In the genomic region with DNA sequence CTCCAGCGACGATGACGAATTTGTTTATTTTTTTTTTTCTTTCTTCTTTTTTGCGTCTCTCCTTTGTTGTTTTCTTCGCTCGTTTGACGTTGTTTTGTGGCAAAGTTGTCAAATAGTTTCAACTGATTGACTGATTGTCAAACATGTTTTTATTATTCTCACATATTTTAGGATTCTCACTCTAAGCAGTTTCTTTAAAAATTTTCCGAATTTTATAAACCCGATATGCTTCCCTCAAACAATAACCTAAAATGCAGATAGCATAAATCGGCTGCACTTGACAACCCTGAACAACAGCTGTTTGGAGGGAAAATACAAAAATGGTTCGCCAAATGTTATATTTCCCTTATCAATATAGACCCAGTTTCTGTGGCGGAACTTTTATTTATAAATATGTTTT, we compare ENCODE assay signal across 1 fruit fly cellular context.
TF ChIP-seq lines count a peak whose summit lies in the region.

Gene CG17982 (minus strand): TSS at position 299 of the 400 bp plus-strand sequence.

TF ChIP-seq in whole organism, embryonic, 481 proteins besides CTCF, POLR2A, EP300 and RAD21 (continued from another document and continues in another):
- TF ChIP-seq CG1602 (GFP tag; optimal IDR thresholded peaks at IDR 0.05; lab: Kevin White, UChicago): peak; percentile 68
- no peak for TF ChIP-seq Vsx1 (GFP tag; optimal IDR thresholded peaks at IDR 0.05; lab: Kevin White, UChicago)
- TF ChIP-seq CG11398 (GFP tag; optimal IDR thresholded peaks at IDR 0.05; lab: Kevin White, UChicago): peak; percentile 69
- TF ChIP-seq D19B (GFP tag; optimal IDR thresholded peaks at IDR 0.05; lab: Kevin White, UChicago): no peak
- TF ChIP-seq Rfx (GFP tag; IDR thresholded peaks at IDR 0.05; lab: Robert Waterston, UW): peak; percentile 87
- TF ChIP-seq crc (GFP tag; optimal IDR thresholded peaks at IDR 0.05; lab: Kevin White, UChicago): peak; percentile 81
- peak; percentile 87 for TF ChIP-seq corto (GFP tag; optimal IDR thresholded peaks at IDR 0.05; lab: Kevin White, UChicago)
- peak; percentile 77 for TF ChIP-seq CG15696 (tag; optimal IDR thresholded peaks at IDR 0.05; lab: Kevin White, UChicago)
- TF ChIP-seq CG9437 (GFP tag; optimal IDR thresholded peaks at IDR 0.05; lab: Kevin White, UChicago): peak; percentile 67
- no peak for TF ChIP-seq Doc2 (GFP tag; IDR thresholded peaks at IDR 0.05; lab: Robert Waterston, UW)
- peak; percentile 18; the same call in 1 of the 2 replicates for TF ChIP-seq CG43689 (GFP tag; IDR thresholded peaks at IDR 0.05; lab: Robert Waterston, UW)
- peak; percentile 80 for TF ChIP-seq CG12942 (GFP tag; optimal IDR thresholded peaks at IDR 0.05; lab: Kevin White, UChicago)
- TF ChIP-seq CG8359 (GFP tag; optimal IDR thresholded peaks at IDR 0.05; lab: Kevin White, UChicago; ENCODE audit: borderline replicate concordance): peak; percentile 4
- peak; percentile 87 for TF ChIP-seq CG12659 (GFP tag; optimal IDR thresholded peaks at IDR 0.05; lab: Kevin White, UChicago)
- peak; percentile 69 for TF ChIP-seq stwl (tag; optimal IDR thresholded peaks at IDR 0.05; lab: Kevin White, UChicago)
- TF ChIP-seq CG12155 (GFP tag; optimal IDR thresholded peaks at IDR 0.05; lab: Kevin White, UChicago): peak; percentile 80
- TF ChIP-seq Awh (GFP tag; IDR thresholded peaks at IDR 0.05; lab: Robert Waterston, UW): peak; percentile 53; the same call in 1 of the 2 replicates
- TF ChIP-seq HLH54F (GFP tag; optimal IDR thresholded peaks at IDR 0.05; lab: Kevin White, UChicago): peak; percentile 86
- peak; percentile 77 for TF ChIP-seq Gug (GFP tag; IDR thresholded peaks at IDR 0.05; lab: Robert Waterston, UW)
- TF ChIP-seq bsh (GFP tag; optimal IDR thresholded peaks at IDR 0.05; lab: Kevin White, UChicago): peak; percentile 71 to 89
- no peak for TF ChIP-seq sr (GFP tag; IDR thresholded peaks at IDR 0.05; lab: Robert Waterston, UW)
- TF ChIP-seq CG14050 (GFP tag; IDR thresholded peaks at IDR 0.05; lab: Robert Waterston, UW): peak; percentile 71
- no peak for TF ChIP-seq cad (GFP tag; optimal IDR thresholded peaks at IDR 0.05; lab: Kevin White, UChicago)
- TF ChIP-seq CG34224 (GFP tag; IDR thresholded peaks at IDR 0.05; lab: Robert Waterston, UW; ENCODE audit: partially characterized antibody): peak; percentile 52; the same call in 1 of the 3 replicates
- TF ChIP-seq CG8944 (GFP tag; optimal IDR thresholded peaks at IDR 0.05; lab: Kevin White, UChicago): peak; percentile 77
- TF ChIP-seq HLH4C (GFP tag; IDR thresholded peaks at IDR 0.05; lab: Robert Waterston, UW; ENCODE audit: partially characterized antibody): no peak
- TF ChIP-seq zfh2 (GFP tag; optimal IDR thresholded peaks at IDR 0.05; lab: Kevin White, UChicago): peak; percentile 88
- peak; percentile 92 for TF ChIP-seq bigmax (GFP tag; optimal IDR thresholded peaks at IDR 0.05; lab: Kevin White, UChicago)
- TF ChIP-seq CG13287 (GFP tag; IDR thresholded peaks at IDR 0.05; lab: Robert Waterston, UW; ENCODE audit: partially characterized antibody): no peak; the same call in 1 of the 2 replicates
- no peak for TF ChIP-seq gt (GFP tag; IDR thresholded peaks at IDR 0.05; lab: Robert Waterston, UW)
- peak; percentile 81 for TF ChIP-seq CG10959 (GFP tag; IDR thresholded peaks at IDR 0.05; lab: Robert Waterston, UW)
- TF ChIP-seq ham (GFP tag; IDR thresholded peaks at IDR 0.05; lab: Robert Waterston, UW): no peak
- TF ChIP-seq cg (GFP tag; optimal IDR thresholded peaks at IDR 0.05; lab: Kevin White, UChicago): no peak
- peak; percentile 43 for TF ChIP-seq slou (GFP tag; optimal IDR thresholded peaks at IDR 0.05; lab: Kevin White, UChicago)
- TF ChIP-seq CG6791 (GFP tag; IDR thresholded peaks at IDR 0.05; lab: Robert Waterston, UW; ENCODE audit: partially characterized antibody): no peak
- peak; percentile 47 for TF ChIP-seq cato (GFP tag; optimal IDR thresholded peaks at IDR 0.05; lab: Kevin White, UChicago; ENCODE audit: borderline replicate concordance)
- no peak for TF ChIP-seq Doc3 (GFP tag; IDR thresholded peaks at IDR 0.05; lab: Robert Waterston, UW; ENCODE audit: partially characterized antibody)
- TF ChIP-seq Lpt (GFP tag; optimal IDR thresholded peaks at IDR 0.05; lab: Kevin White, UChicago): no peak
- TF ChIP-seq phol (tag; optimal IDR thresholded peaks at IDR 0.05; lab: Kevin White, UChicago): peak; percentile 86
- peak; percentile 75 for TF ChIP-seq mirr (GFP tag; optimal IDR thresholded peaks at IDR 0.05; lab: Kevin White, UChicago)
- peak; percentile 61 for TF ChIP-seq dm (GFP tag; optimal IDR thresholded peaks at IDR 0.05; lab: Kevin White, UChicago)
- TF ChIP-seq CG4360 (GFP tag; IDR thresholded peaks at IDR 0.05; lab: Robert Waterston, UW): no peak
- TF ChIP-seq br (optimal IDR thresholded peaks at IDR 0.05; lab: Kevin White, UChicago): no peak
- peak; percentile 71 for TF ChIP-seq pnt (GFP tag; optimal IDR thresholded peaks at IDR 0.05; lab: Kevin White, UChicago)
- TF ChIP-seq btn (GFP tag; optimal IDR thresholded peaks at IDR 0.05; lab: Kevin White, UChicago): peak; percentile 73
- peak; percentile 65 for TF ChIP-seq onecut (GFP tag; IDR thresholded peaks at IDR 0.05; lab: Robert Waterston, UW)
- no peak for TF ChIP-seq Poxn (GFP tag; IDR thresholded peaks at IDR 0.05; lab: Robert Waterston, UW)
- peak; percentile 58 for TF ChIP-seq CG2875 (GFP tag; optimal IDR thresholded peaks at IDR 0.05; lab: Kevin White, UChicago)
- peak; percentile 76 for TF ChIP-seq CG12071 (GFP tag; optimal IDR thresholded peaks at IDR 0.05; lab: Kevin White, UChicago)
- peak; percentile 70 for TF ChIP-seq ERR (GFP tag; optimal IDR thresholded peaks at IDR 0.05; lab: Kevin White, UChicago)
- TF ChIP-seq MESR4 (GFP tag; optimal IDR thresholded peaks at IDR 0.05; lab: Kevin White, UChicago): peak; percentile 51
- TF ChIP-seq GATAe (GFP tag; conservative IDR thresholded peaks at IDR 0.05; lab: Robert Waterston, UW): no peak
- TF ChIP-seq pros (GFP tag; optimal IDR thresholded peaks at IDR 0.05; lab: Kevin White, UChicago): peak; percentile 3
- TF ChIP-seq row (GFP tag; IDR thresholded peaks at IDR 0.05; lab: Robert Waterston, UW): peak; percentile 90
- no peak for TF ChIP-seq CG14965 (GFP tag; optimal IDR thresholded peaks at IDR 0.05; lab: Kevin White, UChicago; ENCODE audit: borderline replicate concordance)
- peak; percentile 85 for TF ChIP-seq zfh1 (GFP tag; IDR thresholded peaks at IDR 0.05; lab: Robert Waterston, UW)
- peak; percentile 90 for TF ChIP-seq HmgZ (tag; optimal IDR thresholded peaks at IDR 0.05; lab: Kevin White, UChicago)
- TF ChIP-seq Antp (GFP tag; optimal IDR thresholded peaks at IDR 0.05; lab: Kevin White, UChicago): peak; percentile 84
- TF ChIP-seq eyg (GFP tag; optimal IDR thresholded peaks at IDR 0.05; lab: Kevin White, UChicago): peak; percentile 81
- TF ChIP-seq D (optimal IDR thresholded peaks at IDR 0.05; lab: Kevin White, UChicago): no peak
- peak; percentile 67 for TF ChIP-seq D (GFP tag; optimal IDR thresholded peaks at IDR 0.05; lab: Kevin White, UChicago)
- peak; percentile 80 for TF ChIP-seq dmrt11E (tag; optimal IDR thresholded peaks at IDR 0.05; lab: Kevin White, UChicago)
- no peak for TF ChIP-seq tna (GFP tag; IDR thresholded peaks at IDR 0.05; lab: Robert Waterston, UW; ENCODE audit: partially characterized antibody)
- TF ChIP-seq fd3F (GFP tag; optimal IDR thresholded peaks at IDR 0.05; lab: Kevin White, UChicago): peak; percentile 80
- no peak for TF ChIP-seq CG14860 (GFP tag; IDR thresholded peaks at IDR 0.05; lab: Robert Waterston, UW; ENCODE audit: partially characterized antibody)
- TF ChIP-seq ems (GFP tag; optimal IDR thresholded peaks at IDR 0.05; lab: Kevin White, UChicago): peak; percentile 80
- TF ChIP-seq CG31365 (tag; optimal IDR thresholded peaks at IDR 0.05; lab: Kevin White, UChicago): peak; percentile 56
- peak; percentile 80 for TF ChIP-seq Fer2 (tag; optimal IDR thresholded peaks at IDR 0.05; lab: Kevin White, UChicago)
- no peak for TF ChIP-seq tll (GFP tag; optimal IDR thresholded peaks at IDR 0.05; lab: Kevin White, UChicago)
- no peak for TF ChIP-seq Trl (optimal IDR thresholded peaks at IDR 0.05; lab: Kevin White, UChicago)
- peak; percentile 91 for TF ChIP-seq Trl (GFP tag; optimal IDR thresholded peaks at IDR 0.05; lab: Kevin White, UChicago)
- TF ChIP-seq HLHmδ (GFP tag; optimal IDR thresholded peaks at IDR 0.05; lab: Kevin White, UChicago): no peak
- TF ChIP-seq nom (GFP tag; optimal IDR thresholded peaks at IDR 0.05; lab: Kevin White, UChicago): peak; percentile 86
- TF ChIP-seq toy (GFP tag; IDR thresholded peaks at IDR 0.05; lab: Robert Waterston, UW): 0 out of 2 replicates have a peak, but pooled peaks have one; percentile 34
- no peak for TF ChIP-seq mld (GFP tag; IDR thresholded peaks at IDR 0.05; lab: Robert Waterston, UW; ENCODE audit: partially characterized antibody)
- no peak for TF ChIP-seq h (optimal IDR thresholded peaks at IDR 0.05; lab: Kevin White, UChicago)
- TF ChIP-seq dpn (GFP tag; optimal IDR thresholded peaks at IDR 0.05; lab: Kevin White, UChicago): peak; percentile 80 to 83
- TF ChIP-seq CG17802 (tag; optimal IDR thresholded peaks at IDR 0.05; lab: Kevin White, UChicago): peak; percentile 24
- TF ChIP-seq CG13296 (GFP tag; optimal IDR thresholded peaks at IDR 0.05; lab: Kevin White, UChicago): peak; percentile 82
- TF ChIP-seq E2f1 (GFP tag; IDR thresholded peaks at IDR 0.05; lab: Robert Waterston, UW): peak; percentile 79
- peak; percentile 29 for TF ChIP-seq CG4820 (GFP tag; optimal IDR thresholded peaks at IDR 0.05; lab: Kevin White, UChicago)
- TF ChIP-seq CG6813 (GFP tag; optimal IDR thresholded peaks at IDR 0.05; lab: Kevin White, UChicago): peak; percentile 75
- peak; percentile 53 for TF ChIP-seq CG12236 (GFP tag; optimal IDR thresholded peaks at IDR 0.05; lab: Kevin White, UChicago)
- peak; percentile 64 for TF ChIP-seq CG30020 (tag; optimal IDR thresholded peaks at IDR 0.05; lab: Kevin White, UChicago)
- peak; percentile 87 for TF ChIP-seq sug (tag; optimal IDR thresholded peaks at IDR 0.05; lab: Kevin White, UChicago)
- peak; percentile 75 for TF ChIP-seq gsb-n (tag; optimal IDR thresholded peaks at IDR 0.05; lab: Kevin White, UChicago)
- peak; percentile 46 for TF ChIP-seq CG17186 (GFP tag; optimal IDR thresholded peaks at IDR 0.05; lab: Kevin White, UChicago)
- TF ChIP-seq sisA (GFP tag; IDR thresholded peaks at IDR 0.05; lab: Robert Waterston, UW): peak; percentile 73
- no peak for TF ChIP-seq nerfin-2 (GFP tag; IDR thresholded peaks at IDR 0.05; lab: Robert Waterston, UW; ENCODE audit: partially characterized antibody)
- peak; percentile 81 for TF ChIP-seq kay (GFP tag; optimal IDR thresholded peaks at IDR 0.05; lab: Kevin White, UChicago)
- TF ChIP-seq B-H2 (GFP tag; optimal IDR thresholded peaks at IDR 0.05; lab: Kevin White, UChicago): peak; percentile 91
- peak; percentile 69 for TF ChIP-seq en (GFP tag; optimal IDR thresholded peaks at IDR 0.05; lab: Kevin White, UChicago)
- no peak for TF ChIP-seq CG42726 (GFP tag; IDR thresholded peaks at IDR 0.05; lab: Robert Waterston, UW; ENCODE audit: partially characterized antibody)
- peak; percentile 74 for TF ChIP-seq pho (GFP tag; optimal IDR thresholded peaks at IDR 0.05; lab: Kevin White, UChicago)
- peak; percentile 65; the same call in 1 of the 2 replicates for TF ChIP-seq ap (GFP tag; IDR thresholded peaks at IDR 0.05; lab: Robert Waterston, UW)
- peak; percentile 53 for TF ChIP-seq Hmx (GFP tag; optimal IDR thresholded peaks at IDR 0.05; lab: Kevin White, UChicago)
- TF ChIP-seq nerfin-1 (tag; optimal IDR thresholded peaks at IDR 0.05; lab: Kevin White, UChicago): peak; percentile 81
- TF ChIP-seq da (GFP tag; optimal IDR thresholded peaks at IDR 0.05; lab: Kevin White, UChicago): peak; percentile 56
- TF ChIP-seq CG17568 (GFP tag; optimal IDR thresholded peaks at IDR 0.05; lab: Kevin White, UChicago): no peak
- peak; percentile 89 for TF ChIP-seq gro (GFP tag; optimal IDR thresholded peaks at IDR 0.05; lab: Kevin White, UChicago)
- TF ChIP-seq CG6175 (GFP tag; IDR thresholded peaks at IDR 0.05; lab: Robert Waterston, UW): 0 out of 3 replicates have a peak, but pooled peaks have one; percentile 38
- no peak for TF ChIP-seq CG10321 (GFP tag; IDR thresholded peaks at IDR 0.05; lab: Robert Waterston, UW)
- peak; percentile 46 for TF ChIP-seq gfzf (GFP tag; optimal IDR thresholded peaks at IDR 0.05; lab: Kevin White, UChicago)
- TF ChIP-seq CG18619 (GFP tag; optimal IDR thresholded peaks at IDR 0.05; lab: Kevin White, UChicago): peak; percentile 77
- peak; percentile 81 for TF ChIP-seq Mad (GFP tag; optimal IDR thresholded peaks at IDR 0.05; lab: Kevin White, UChicago)
- peak; percentile 16; the same call in 1 of the 2 replicates for TF ChIP-seq hbn (GFP tag; IDR thresholded peaks at IDR 0.05; lab: Robert Waterston, UW; ENCODE audit: partially characterized antibody)
- TF ChIP-seq CG7556 (GFP tag; optimal IDR thresholded peaks at IDR 0.05; lab: Kevin White, UChicago): peak; percentile 80
- peak; percentile 64 for TF ChIP-seq disco-r (GFP tag; optimal IDR thresholded peaks at IDR 0.05; lab: Kevin White, UChicago)
- TF ChIP-seq ac (GFP tag; optimal IDR thresholded peaks at IDR 0.05; lab: Kevin White, UChicago): peak; percentile 5
- no peak for TF ChIP-seq Dip2 (GFP tag; IDR thresholded peaks at IDR 0.05; lab: Robert Waterston, UW)
- TF ChIP-seq ara (GFP tag; IDR thresholded peaks at IDR 0.05; lab: Robert Waterston, UW): peak; percentile 70
- peak; percentile 79 for TF ChIP-seq ATbp (GFP tag; optimal IDR thresholded peaks at IDR 0.05; lab: Kevin White, UChicago)
- peak; percentile 87 for TF ChIP-seq CG2712 (tag; optimal IDR thresholded peaks at IDR 0.05; lab: Kevin White, UChicago)
- peak; percentile 37; the same call in 1 of the 2 replicates for TF ChIP-seq CG11696 (GFP tag; IDR thresholded peaks at IDR 0.05; lab: Robert Waterston, UW)
- peak; percentile 88 for TF ChIP-seq Side (GFP tag; optimal IDR thresholded peaks at IDR 0.05; lab: Kevin White, UChicago)
- peak; percentile 63 for TF ChIP-seq CG1792 (GFP tag; optimal IDR thresholded peaks at IDR 0.05; lab: Kevin White, UChicago)
- TF ChIP-seq fd96Cb (tag; optimal IDR thresholded peaks at IDR 0.05; lab: Kevin White, UChicago): peak; percentile 81
- TF ChIP-seq Eip74EF (GFP tag; optimal IDR thresholded peaks at IDR 0.05; lab: Kevin White, UChicago): peak in 1 of 2 experiments; percentile 71
- TF ChIP-seq CG15514 (GFP tag; optimal IDR thresholded peaks at IDR 0.05; lab: Kevin White, UChicago): peak; percentile 93
- no peak for TF ChIP-seq hkb (optimal IDR thresholded peaks at IDR 0.05; lab: Kevin White, UChicago)
- TF ChIP-seq hkb (GFP tag; IDR thresholded peaks at IDR 0.05; lab: Robert Waterston, UW): peak; percentile 88
- TF ChIP-seq cas (GFP tag; IDR thresholded peaks at IDR 0.05; lab: Robert Waterston, UW): peak; percentile 58; the same call in 1 of the 2 replicates
- TF ChIP-seq CG11695 (GFP tag; IDR thresholded peaks at IDR 0.05; lab: Robert Waterston, UW): peak; percentile 81
